Fruit fly (Drosophila melanogaster) whole organism, wandering third instar larva: Measurements from ENCODE around the gene Hr4.
A peak's percentile ranks its signal among the peaks of the same experiment; 100 is the strongest.

Experiments
- Abd-B ChIP-seq: fragments of >200 bp; optimal IDR thresholded peaks from 2 replicates; lab custom pipeline; 2017; ENCODE audit warnings: missing biosample characterization, missing genetic modification characterization
- CG32264 ChIP-seq: fragments of 200-800 bp; sonication (Bioruptor generic); optimal IDR thresholded peaks from 2 replicates; lab custom pipeline; 2016; ENCODE audit warnings: missing biosample characterization, missing genetic modification characterization
- CG9705 ChIP-seq: fragments of 200-800 bp; sonication (Bioruptor generic); optimal IDR thresholded peaks from 2 replicates; lab custom pipeline; 2018; ENCODE audit warnings: missing biosample characterization, mild to moderate bottlenecking, missing genetic modification characterization
- CrebA ChIP-seq: fragments of 200-800 bp; sonication (Bioruptor generic); optimal IDR thresholded peaks from 2 replicates; lab custom pipeline; 2016; ENCODE audit warnings: missing biosample characterization, mild to moderate bottlenecking, missing genetic modification characterization, borderline replicate concordance
- Dfd ChIP-seq: fragments of >200 bp; optimal IDR thresholded peaks from 2 replicates; lab custom pipeline; 2017; ENCODE audit warnings: missing biosample characterization, missing genetic modification characterization
- Dif ChIP-seq: fragments of 200-275, 200-300 bp; sonication (Bioruptor generic); optimal IDR thresholded peaks from 2 replicates; lab custom pipeline; 2018; ENCODE audit warnings: missing biosample characterization, missing genetic modification characterization; ENCODE audit not compliant: partially characterized antibody
- GATAd ChIP-seq: sonication (Bioruptor generic); optimal IDR thresholded peaks from 2 replicates; lab custom pipeline; 2016; ENCODE audit warnings: missing biosample characterization, missing genetic modification characterization
- HLH106 ChIP-seq: fragments of 200-800 bp; optimal IDR thresholded peaks from 3 replicates; lab custom pipeline; 2019; ENCODE audit warnings: missing biosample characterization, mild to moderate bottlenecking, missing genetic modification characterization, moderate library complexity
- Hnf4 ChIP-seq: fragments of 200-800 bp; sonication (Bioruptor generic); optimal IDR thresholded peaks from 2 replicates; lab custom pipeline; 2016; ENCODE audit warnings: missing biosample characterization, mild to moderate bottlenecking, missing genetic modification characterization
- Hr78 ChIP-seq: fragments of >200 bp; optimal IDR thresholded peaks from 2 replicates; lab custom pipeline; 2017; ENCODE audit warnings: missing biosample characterization, missing genetic modification characterization
- Hr83 ChIP-seq: fragments of 200-300 bp; sonication (Bioruptor generic); optimal IDR thresholded peaks from 2 replicates; lab custom pipeline; 2016; ENCODE audit warnings: missing biosample characterization, mild to moderate bottlenecking, missing genetic modification characterization, moderate library complexity; ENCODE audit not compliant: poor library complexity, severe bottlenecking
- Jra ChIP-seq: sonication (Bioruptor generic); optimal IDR thresholded peaks from 2 replicates; lab custom pipeline; 2016; ENCODE audit warnings: missing biosample characterization, missing genetic modification characterization
- Mio ChIP-seq: sonication (Bioruptor generic); optimal IDR thresholded peaks from 2 replicates; lab custom pipeline; 2016; ENCODE audit warnings: missing biosample characterization, missing genetic modification characterization
- Myc ChIP-seq: fragments of >200 bp; optimal IDR thresholded peaks from 2 replicates; lab custom pipeline; 2017
- N ChIP-seq: fragments of >200 bp; optimal IDR thresholded peaks from 2 replicates; lab custom pipeline; 2018; ENCODE audit warnings: missing biosample characterization, missing external identifiers, missing genetic modification characterization
- OdsH ChIP-seq: fragments of 200-800 bp; sonication (Bioruptor generic); optimal IDR thresholded peaks from 2 replicates; lab custom pipeline; 2016; ENCODE audit warnings: missing biosample characterization, mild to moderate bottlenecking, missing genetic modification characterization
- Rel ChIP-seq, 2 experiments: fragments of 200-800 bp; sonication (Bioruptor generic) in 1 of 2; optimal IDR thresholded peaks; 2 replicates in 1 of 2; 3 replicates in 1 of 2; lab custom pipeline; 2016 to 2019; ENCODE audit warnings: mild to moderate bottlenecking in 2 of 2, missing biosample characterization in 2 of 2, missing genetic modification characterization in 2 of 2, moderate library complexity in 1 of 2
- Sp1 ChIP-seq: fragments of 200-800 bp; sonication (Bioruptor generic); optimal IDR thresholded peaks from 3 replicates; lab custom pipeline; 2019; ENCODE audit warnings: missing biosample characterization, mild to moderate bottlenecking, missing genetic modification characterization, moderate library complexity
- Vsx2 ChIP-seq: fragments of 200-300, 225-300 bp; sonication (Bioruptor generic); optimal IDR thresholded peaks from 2 replicates; lab custom pipeline; 2018; ENCODE audit warnings: missing biosample characterization, missing genetic modification characterization; ENCODE audit not compliant: partially characterized antibody
- br ChIP-seq: fragments of 200-800 bp; sonication (Bioruptor generic); optimal IDR thresholded peaks from 2 replicates; lab custom pipeline; 2016; ENCODE audit warnings: missing biosample characterization, missing genetic modification characterization
- brk ChIP-seq: fragments of 200-800 bp; sonication (Bioruptor generic); optimal IDR thresholded peaks from 2 replicates; lab custom pipeline; 2016; ENCODE audit warnings: missing biosample characterization, mild to moderate bottlenecking, missing genetic modification characterization
- dl ChIP-seq, 2 experiments: fragments of 175-275, 200-275 bp in 1 of 2; fragments of 200-275 bp in 1 of 2; sonication (Bioruptor generic); optimal IDR thresholded peaks; lab custom pipeline; 2018; ENCODE audit warnings: mild to moderate bottlenecking in 2 of 2, missing biosample characterization in 2 of 2, missing genetic modification characterization in 2 of 2, moderate library complexity in 2 of 2; ENCODE audit not compliant: partially characterized antibody in 2 of 2, insufficient read depth in 1 of 2
- dmrt93B ChIP-seq: fragments of 200-800 bp; sonication (Bioruptor generic); optimal IDR thresholded peaks from 2 replicates; lab custom pipeline; 2018; ENCODE audit warnings: missing biosample characterization, mild to moderate bottlenecking, missing genetic modification characterization
- dsf ChIP-seq: sonication (Bioruptor generic); optimal IDR thresholded peaks from 2 replicates; lab custom pipeline; 2016; ENCODE audit warnings: missing biosample characterization, missing genetic modification characterization, borderline replicate concordance
- ey ChIP-seq: fragments of 200-800 bp; sonication (Bioruptor generic); optimal IDR thresholded peaks from 2 replicates; lab custom pipeline; 2016; ENCODE audit warnings: missing biosample characterization, missing genetic modification characterization
- foxo ChIP-seq, 2 experiments: fragments of 200-800 bp; sonication (Bioruptor generic); optimal IDR thresholded peaks; 2 replicates in 1 of 2; 3 replicates in 1 of 2; lab custom pipeline; 2016 to 2017; ENCODE audit warnings: missing biosample characterization in 2 of 2, missing genetic modification characterization in 2 of 2
- fru ChIP-seq: fragments of 200-800 bp; sonication (Bioruptor generic); optimal IDR thresholded peaks from 3 replicates; lab custom pipeline; 2016; ENCODE audit warnings: missing biosample characterization, mild to moderate bottlenecking, missing genetic modification characterization
- h ChIP-seq: fragments of 200-800 bp; sonication (Bioruptor generic); optimal IDR thresholded peaks from 3 replicates; lab custom pipeline; 2016; ENCODE audit warnings: missing biosample characterization, mild to moderate bottlenecking, missing genetic modification characterization
- jim ChIP-seq: fragments of 175-275, 200-325 bp; sonication (Bioruptor generic); optimal IDR thresholded peaks from 2 replicates; lab custom pipeline; 2016; ENCODE audit warnings: missing biosample characterization, mild to moderate bottlenecking, missing genetic modification characterization
- lola ChIP-seq: fragments of >200 bp; optimal IDR thresholded peaks from 2 replicates; lab custom pipeline; 2017; ENCODE audit warnings: missing biosample characterization, missing genetic modification characterization
- pan ChIP-seq: fragments of >200 bp; optimal IDR thresholded peaks from 2 replicates; lab custom pipeline; 2017
- psq ChIP-seq: fragments of 200-800 bp; sonication (Bioruptor generic); optimal IDR thresholded peaks from 3 replicates; lab custom pipeline; 2017; ENCODE audit warnings: missing biosample characterization, mild to moderate bottlenecking, missing genetic modification characterization, moderate library complexity
- rgr ChIP-seq: fragments of 200-800 bp; sonication (Bioruptor generic); optimal IDR thresholded peaks from 3 replicates; lab custom pipeline; 2016; ENCODE audit warnings: missing biosample characterization, mild to moderate bottlenecking, missing genetic modification characterization
- sage ChIP-seq: fragments of 200-800 bp; sonication (Bioruptor generic); optimal IDR thresholded peaks from 2 replicates; lab custom pipeline; 2016; ENCODE audit warnings: missing biosample characterization, mild to moderate bottlenecking, missing genetic modification characterization
- sv ChIP-seq: fragments of 200-800 bp; sonication (Bioruptor generic); optimal IDR thresholded peaks from 3 replicates; lab custom pipeline; 2016; ENCODE audit warnings: missing biosample characterization, missing genetic modification characterization
- tai ChIP-seq: sonication (Bioruptor generic); optimal IDR thresholded peaks from 2 replicates; lab custom pipeline; 2016; ENCODE audit warnings: missing biosample characterization, missing genetic modification characterization
- usp ChIP-seq: fragments of >200 bp; optimal IDR thresholded peaks from 2 replicates; lab custom pipeline; 2017; ENCODE audit warnings: missing biosample characterization, missing genetic modification characterization
- woc ChIP-seq: sonication (Bioruptor generic); optimal IDR thresholded peaks from 2 replicates; lab custom pipeline; 2016; ENCODE audit warnings: missing biosample characterization, mild to moderate bottlenecking, missing genetic modification characterization

Gene Hr4

dm6 chrX:2032821-2033436, 91.2 kb downstream of the Hr4 start:
- peak; percentile 16 for TF ChIP-seq br
- no peak for TF ChIP-seq Hr78 (GFP tag; lab: Kevin White, UChicago)
- no peak for TF ChIP-seq Rel (GFP tag; optimal IDR thresholded peaks at IDR 0.05; lab: Kevin White, UChicago)
- peak; percentile 2 for TF ChIP-seq Rel (tag; optimal IDR thresholded peaks at IDR 0.05; lab: Kevin White, UChicago)
- peak; percentile 7 for TF ChIP-seq psq (GFP tag; lab: Kevin White, UChicago)
- no peak for TF ChIP-seq Dfd (GFP tag; lab: Kevin White, UChicago)
- TF ChIP-seq pan (lab: Kevin White, UChicago): no peak

dm6 chrX:2036383-2036782, 94.6 kb downstream of the Hr4 start:
- no peak for TF ChIP-seq ey (GFP tag; lab: Kevin White, UChicago)
- TF ChIP-seq dsf (GFP tag; lab: Kevin White, UChicago): no peak
- TF ChIP-seq jim (GFP tag; lab: Kevin White, UChicago): no peak
- no peak for TF ChIP-seq tai (GFP tag; lab: Kevin White, UChicago)
- TF ChIP-seq Dfd (GFP tag; lab: Kevin White, UChicago): no peak
- no peak for TF ChIP-seq Vsx2 (GFP tag; lab: Kevin White, UChicago)
- TF ChIP-seq HLH106 (tag; lab: Kevin White, UChicago): no peak
- TF ChIP-seq N: no peak
- TF ChIP-seq Hr78 (GFP tag; lab: Kevin White, UChicago): no peak
- TF ChIP-seq dl (GFP tag; optimal IDR thresholded peaks at IDR 0.05; lab: Kevin White, UChicago; ENCODE audit: insufficient read depth in 1 of 2, partially characterized antibody in 2 of 2): no peak
- no peak for TF ChIP-seq Rel (GFP tag; optimal IDR thresholded peaks at IDR 0.05; lab: Kevin White, UChicago)
- no peak for TF ChIP-seq Rel (tag; optimal IDR thresholded peaks at IDR 0.05; lab: Kevin White, UChicago)
- TF ChIP-seq GATAd (GFP tag; lab: Kevin White, UChicago): no peak
- no peak for TF ChIP-seq Hr83
- TF ChIP-seq brk (GFP tag; lab: Kevin White, UChicago): no peak
- no peak for TF ChIP-seq Sp1 (GFP tag; lab: Kevin White, UChicago)
- no peak for TF ChIP-seq sage (GFP tag; lab: Kevin White, UChicago)
- no peak for TF ChIP-seq dmrt93B (GFP tag; lab: Kevin White, UChicago)
- no peak for TF ChIP-seq sv (GFP tag; lab: Kevin White, UChicago)

dm6 chrX:2036800-2037488, 95.2 kb downstream of the Hr4 start:
- TF ChIP-seq CrebA (GFP tag; lab: Kevin White, UChicago) (no peak), lola (GFP tag; lab: Kevin White, UChicago) (no peak), sage (GFP tag; lab: Kevin White, UChicago) (no peak), Hnf4 (GFP tag; lab: Kevin White, UChicago) (no peak), GATAd (GFP tag; lab: Kevin White, UChicago) (no peak), Jra (GFP tag; lab: Kevin White, UChicago) (no peak), Abd-B (GFP tag; lab: Kevin White, UChicago) (no peak), br (peak; percentile 10), Hr83 (no peak), ey (GFP tag; lab: Kevin White, UChicago) (no peak), brk (GFP tag; lab: Kevin White, UChicago) (no peak), Dif (GFP tag; lab: Kevin White, UChicago) (no peak), woc (GFP tag; lab: Kevin White, UChicago) (peak; percentile 50), h (GFP tag; lab: Kevin White, UChicago) (no peak), OdsH (GFP tag; lab: Kevin White, UChicago) (no peak), dl (GFP tag; optimal IDR thresholded peaks at IDR 0.05; lab: Kevin White, UChicago; ENCODE audit: insufficient read depth in 1 of 2, partially characterized antibody in 2 of 2) (no peak), usp (GFP tag; lab: Kevin White, UChicago) (no peak), fru (GFP tag; lab: Kevin White, UChicago) (peak; percentile 40), Vsx2 (GFP tag; lab: Kevin White, UChicago) (no peak), psq (GFP tag; lab: Kevin White, UChicago) (peak; percentile 11), N (no peak), Dfd (GFP tag; lab: Kevin White, UChicago) (no peak), sv (GFP tag; lab: Kevin White, UChicago) (no peak), Rel (GFP tag; optimal IDR thresholded peaks at IDR 0.05; lab: Kevin White, UChicago) (no peak), Rel (tag; optimal IDR thresholded peaks at IDR 0.05; lab: Kevin White, UChicago) (no peak), Hr78 (GFP tag; lab: Kevin White, UChicago) (no peak), rgr (no peak), CG32264 (GFP tag; lab: Kevin White, UChicago) (no peak), dsf (GFP tag; lab: Kevin White, UChicago) (no peak), Myc (lab: Kevin White, UChicago) (no peak), Mio (GFP tag; lab: Kevin White, UChicago) (no peak), CG9705 (GFP tag; lab: Kevin White, UChicago) (no peak), dmrt93B (GFP tag; lab: Kevin White, UChicago) (no peak), HLH106 (tag; lab: Kevin White, UChicago) (peak; percentile 5), pan (lab: Kevin White, UChicago) (no peak), Sp1 (GFP tag; lab: Kevin White, UChicago) (no peak), tai (GFP tag; lab: Kevin White, UChicago) (no peak), foxo (GFP tag; optimal IDR thresholded peaks at IDR 0.05; lab: Kevin White, UChicago) (peak in 1 of 2 experiments; percentile 14), jim (GFP tag; lab: Kevin White, UChicago) (no peak)
